Worm (Caenorhabditis elegans) whole organism, L4/young adult: ENCODE results near the gene glt-4.

ENCODE experiments used
- W03F9.2 ChIP-seq: fragments of 150-350 bp; optimal IDR thresholded peaks from 2 replicates; lab custom pipeline; 2014; ENCODE audit warnings: missing biosample characterization, missing genetic modification characterization
- dao-5 ChIP-seq: sonication (generic microtip); optimal IDR thresholded peaks from 2 replicates; lab custom pipeline; 2016; ENCODE audit warnings: missing genotype, missing genetic modification characterization, moderate library complexity, missing compliant biosample characterization
- him-1 ChIP-seq: sonication (generic microtip); optimal IDR thresholded peaks from 2 replicates; lab custom pipeline; 2016; ENCODE audit warnings: missing genotype, missing genetic modification reagents, missing genetic modification characterization, missing compliant biosample characterization

ce11 chrX:6446564-6446963 is 43.3 kb downstream of the glt-4 start, which contains the start of gene asp-14:
- TF ChIP-seq W03F9.2 (tag; lab: Kevin White, UChicago) (no peak), dao-5 (tag; lab: Kevin White, UChicago) (no peak), him-1 (tag; lab: Kevin White, UChicago) (no peak)
